Worm (Caenorhabditis elegans): ENCODE measurements around the gene spp-22.
A peak's percentile ranks its signal among the peaks of the same experiment; 100 is the strongest.

Gene spp-22

ce11 chrX:7244756-7245155 is 33.3 kb downstream of the spp-22 start:
- 0 out of 2 replicates have a peak, but pooled peaks have one; percentile 45 for TF ChIP-seq nfyb-1 (GFP tag; IDR thresholded peaks at IDR 0.05)
- TF ChIP-seq sdz-38 (tag; optimal IDR thresholded peaks at IDR 0.05) = no peak
- 0 out of 2 replicates have a peak, but pooled peaks have one; percentile 10 for TF ChIP-seq lir-1 (GFP tag; conservative IDR thresholded peaks at IDR 0.05)
- TF ChIP-seq dox-1 (GFP tag; IDR thresholded peaks at IDR 0.05) = 0 out of 2 replicates have a peak, but pooled peaks have one; percentile 30
- peak; percentile 52 for TF ChIP-seq atf-7 (tag; optimal IDR thresholded peaks at IDR 0.05)
- no peak for TF ChIP-seq ztf-25 (GFP tag; IDR thresholded peaks at IDR 0.05)
- TF ChIP-seq tlf-1 (GFP tag; optimal IDR thresholded peaks at IDR 0.05) = peak; percentile 22
- TF ChIP-seq ztf-28 (GFP tag; IDR thresholded peaks at IDR 0.05) = no peak
- TF ChIP-seq lag-1 (GFP tag; IDR thresholded peaks at IDR 0.05) = no peak
- TF ChIP-seq F57A8.1 (GFP tag; optimal IDR thresholded peaks at IDR 0.05) = no peak
- peak; percentile 36 for TF ChIP-seq madf-10 (tag; optimal IDR thresholded peaks at IDR 0.05)
- TF ChIP-seq B0019.2 (GFP tag; conservative IDR thresholded peaks at IDR 0.05) = no peak
- TF ChIP-seq let-526 (GFP tag; IDR thresholded peaks at IDR 0.05) = no peak
- peak; percentile 43 for TF ChIP-seq chd-7 (tag; optimal IDR thresholded peaks at IDR 0.05)
- peak; percentile 30 for TF ChIP-seq unc-62 (GFP tag; optimal IDR thresholded peaks at IDR 0.05)
- TF ChIP-seq ets-4 (GFP tag; optimal IDR thresholded peaks at IDR 0.05) = peak; percentile 54
- TF ChIP-seq nhr-90 (tag; optimal IDR thresholded peaks at IDR 0.05) = peak; percentile 39
- TF ChIP-seq lin-54 (GFP tag; optimal IDR thresholded peaks at IDR 0.05) = peak; percentile 9
- TF ChIP-seq attf-5 (GFP tag; optimal IDR thresholded peaks at IDR 0.05) = peak; percentile 13
- TF ChIP-seq ceh-91 (GFP tag; IDR thresholded peaks at IDR 0.05) = no peak
- no peak for TF ChIP-seq snpc-1.3 (tag; optimal IDR thresholded peaks at IDR 0.05; ENCODE audit: insufficient read depth)
- TF ChIP-seq hrde-1 (tag; optimal IDR thresholded peaks at IDR 0.05; ENCODE audit: borderline replicate concordance) = no peak
- TF ChIP-seq lin-40 (tag; optimal IDR thresholded peaks at IDR 0.05) = peak; percentile 31
- no peak for TF ChIP-seq egl-18 (GFP tag; IDR thresholded peaks at IDR 0.05)
- TF ChIP-seq lin-35 (GFP tag; optimal IDR thresholded peaks at IDR 0.05) = no peak
- peak; percentile 65 for TF ChIP-seq pha-4 (tag; optimal IDR thresholded peaks at IDR 0.05)
- TF ChIP-seq Y53G8AR.9 (GFP tag; conservative IDR thresholded peaks at IDR 0.05) = 0 out of 2 replicates have a peak, but pooled peaks have one; percentile 35
- TF ChIP-seq ztf-22 (GFP tag; optimal IDR thresholded peaks at IDR 0.05) = peak; percentile 3
- TF ChIP-seq rec-8 (tag; optimal IDR thresholded peaks at IDR 0.05) = no peak
- TF ChIP-seq mcd-1 (GFP tag; IDR thresholded peaks at IDR 0.05) = no peak
- peak; percentile 97 for TF ChIP-seq nhr-80 (tag; optimal IDR thresholded peaks at IDR 0.05)
- peak; percentile 43 to 70 for TF ChIP-seq let-607 (tag; optimal IDR thresholded peaks at IDR 0.05)
- no peak for TF ChIP-seq hsf-1 (GFP tag; IDR thresholded peaks at IDR 0.05)

ce11 chrX:7254558-7254957 is 43.1 kb downstream of the spp-22 start, which contains the start of gene F46H5.4:
Gene F46H5.4, minus strand, starts transcription at chrX:7254610.
- TF ChIP-seq nhr-80 (tag; optimal IDR thresholded peaks at IDR 0.05) (peak; percentile 25), fkh-3 (tag; optimal IDR thresholded peaks at IDR 0.05) (no peak), ztf-26 (tag; optimal IDR thresholded peaks at IDR 0.05) (no peak), attf-3 (GFP tag; conservative IDR thresholded peaks at IDR 0.05) (peak; percentile 81)

- TF ChIP-seq K11D2.4 (GFP tag; IDR thresholded peaks at IDR 0.05) = no peak
Measured at ce11 chrX:7256891-7257290, 45.4 kb downstream of the spp-22 start, which contains the start of gene F46H5.5. Gene F46H5.5, minus strand, starts transcription at chrX:7256991.

Measured in whole organism, young adult.